Worm (Caenorhabditis elegans) whole organism, L4 larva: ENCODE data around the gene bgnt-1.5.

Source experiments
- F10B5.3 ChIP-seq: sonication (generic microtip); optimal IDR thresholded peaks from 2 replicates; lab custom pipeline; 2016; ENCODE audit warnings: mild to moderate bottlenecking, missing genetic modification characterization, missing compliant biosample characterization
- R02D3.7 ChIP-seq: fragments of 150-350 bp; sonication (generic microtip); optimal IDR thresholded peaks from 3 replicates; lab custom pipeline; 2014; ENCODE audit warnings: missing biosample characterization, missing genetic modification characterization
- T20F7.1 ChIP-seq: fragments of 200-800 bp; sonication (Bioruptor generic); optimal IDR thresholded peaks from 2 replicates; lab custom pipeline; 2018; ENCODE audit warnings: mild to moderate bottlenecking, missing genetic modification characterization, missing compliant biosample characterization
- Y105C5A.15 ChIP-seq: fragments of 200-800 bp; sonication (Bioruptor generic); IDR thresholded peaks from 2 replicates; pipeline ENCODE4 v1.3.6; 2022; ENCODE audit warnings: missing genetic modification characterization, missing compliant biosample characterization
- Y48G9A.11 ChIP-seq: fragments of 200-800 bp; sonication (Bioruptor generic); IDR thresholded peaks from 2 replicates; pipeline ENCODE4 v1.3.6; 2022; ENCODE audit warnings: missing genetic modification reagents, missing genetic modification characterization, missing compliant biosample characterization
- Y5F2A.4 ChIP-seq: fragments of 200-800 bp; sonication (Bioruptor generic); optimal IDR thresholded peaks from 2 replicates; lab custom pipeline; 2018; ENCODE audit warnings: mild to moderate bottlenecking, missing genetic modification characterization, missing compliant biosample characterization
- arid-1 ChIP-seq: fragments of 200-800 bp; sonication (Bioruptor generic); conservative IDR thresholded peaks from 2 replicates; pipeline ENCODE4 v1.3.6; 2022; ENCODE audit warnings: missing genetic modification reagents, missing genetic modification characterization, missing compliant biosample characterization
- attf-4 ChIP-seq: sonication (generic microtip); optimal IDR thresholded peaks from 3 replicates; lab custom pipeline; 2017; ENCODE audit warnings: missing biosample characterization, missing genetic modification characterization
- ceh-20 ChIP-seq: fragments of 200-800 bp; sonication (Bioruptor generic); IDR thresholded peaks from 2 replicates; pipeline ENCODE4 v1.3.6; 2022; ENCODE audit warnings: missing genetic modification reagents, missing genetic modification characterization, missing compliant biosample characterization
- ceh-28 ChIP-seq: fragments of 150-350 bp; optimal IDR thresholded peaks from 2 replicates; lab custom pipeline; 2014; ENCODE audit warnings: missing biosample characterization, missing genetic modification reagents, missing genetic modification characterization
- ctbp-1 ChIP-seq: fragments of 200-800 bp; sonication (Bioruptor generic); IDR thresholded peaks from 2 replicates; pipeline ENCODE4 v1.3.6; 2022; ENCODE audit warnings: missing genetic modification reagents, missing genetic modification characterization, missing compliant biosample characterization
- daf-12 ChIP-seq: fragments of 150-350 bp; optimal IDR thresholded peaks from 2 replicates; lab custom pipeline; 2014; ENCODE audit warnings: missing biosample characterization, missing genetic modification reagents, missing genetic modification characterization
- daf-16 ChIP-seq, 3 experiments: sonication (generic microtip); optimal IDR thresholded peaks; 2 replicates each; lab custom pipeline; 2016 to 2017; ENCODE audit warnings: missing genetic modification characterization in 3 of 3, missing genetic modification reagents in 3 of 3, mild to moderate bottlenecking in 2 of 3, missing compliant biosample characterization in 2 of 3, missing biosample characterization in 1 of 3, moderate library complexity in 1 of 3
- dmd-6 ChIP-seq: fragments of 200-800 bp; sonication (Bioruptor generic); IDR thresholded peaks from 2 replicates; pipeline ENCODE4 v1.3.6; 2022; ENCODE audit warnings: missing genetic modification reagents, missing genetic modification characterization, missing compliant biosample characterization
- dmd-9 ChIP-seq: fragments of 200-800 bp; sonication (Bioruptor generic); IDR thresholded peaks from 2 replicates; pipeline ENCODE4 v1.3.6; 2022; ENCODE audit warnings: missing genetic modification reagents, missing genetic modification characterization, missing compliant biosample characterization
- dpl-1 ChIP-seq: fragments of 150-350 bp; optimal IDR thresholded peaks from 2 replicates; lab custom pipeline; 2014; ENCODE audit warnings: missing biosample characterization, missing genetic modification reagents, missing genetic modification characterization
- egl-27 ChIP-seq: sonication (generic microtip); optimal IDR thresholded peaks from 3 replicates; lab custom pipeline; 2017; ENCODE audit warnings: missing biosample characterization, missing genetic modification reagents, missing genetic modification characterization
- egl-43 ChIP-seq: fragments of 200-800 bp; sonication (Bioruptor generic); IDR thresholded peaks from 2 replicates; pipeline ENCODE4 v1.3.6; 2022; ENCODE audit warnings: missing genetic modification reagents, missing genetic modification characterization, missing compliant biosample characterization
- gei-8 ChIP-seq: fragments of 200-800 bp; sonication (Bioruptor generic); optimal IDR thresholded peaks from 2 replicates; lab custom pipeline; 2018; ENCODE audit warnings: mild to moderate bottlenecking, missing genetic modification characterization, missing compliant biosample characterization
- hif-1 ChIP-seq, 2 experiments: sonication (generic microtip); optimal IDR thresholded peaks; 2 replicates each; lab custom pipeline; 2016 to 2017; ENCODE audit warnings: missing compliant biosample characterization in 2 of 2, missing genetic modification characterization in 2 of 2, missing genetic modification reagents in 2 of 2, missing genotype in 2 of 2, mild to moderate bottlenecking in 1 of 2
- hlh-11 ChIP-seq: fragments of 200-800 bp; sonication (Bioruptor generic); optimal IDR thresholded peaks from 2 replicates; lab custom pipeline; 2018; ENCODE audit warnings: mild to moderate bottlenecking, missing genetic modification characterization, missing compliant biosample characterization
- hlh-30 ChIP-seq: sonication (generic microtip); optimal IDR thresholded peaks from 2 replicates; lab custom pipeline; 2017; ENCODE audit warnings: antibody characterized with exemption, mild to moderate bottlenecking, missing genetic modification characterization, missing compliant biosample characterization; ENCODE audit not compliant: insufficient read depth
- lin-1 ChIP-seq: fragments of 200-800 bp; sonication (Bioruptor generic); IDR thresholded peaks from 2 replicates; pipeline ENCODE4 v1.3.6; 2022; ENCODE audit warnings: missing genetic modification reagents, missing genetic modification characterization, missing compliant biosample characterization
- lin-13 ChIP-seq: fragments of 150-350 bp; optimal IDR thresholded peaks from 2 replicates; lab custom pipeline; 2014; ENCODE audit warnings: missing biosample characterization, missing genetic modification reagents, missing genetic modification characterization
- mdl-1 ChIP-seq, 2 experiments: fragments of 150-350 bp in 1 of 2; sonication (generic microtip) in 1 of 2; optimal IDR thresholded peaks; 2 replicates each; lab custom pipeline; 2014 to 2017; ENCODE audit warnings: missing biosample characterization in 2 of 2, missing genetic modification characterization in 2 of 2
- mdt-29 ChIP-seq: fragments of 200-800 bp; sonication (Bioruptor generic); IDR thresholded peaks from 2 replicates; pipeline ENCODE4 v1.3.6; 2022; ENCODE audit warnings: missing genetic modification reagents, missing genetic modification characterization, missing compliant biosample characterization
- mep-1 ChIP-seq: fragments of 150-350 bp; sonication (generic microtip); optimal IDR thresholded peaks from 3 replicates; lab custom pipeline; 2014; ENCODE audit warnings: missing biosample characterization, missing genetic modification characterization
- mxl-2 ChIP-seq: fragments of 200-800 bp; sonication (Bioruptor generic); conservative IDR thresholded peaks from 2 replicates; pipeline ENCODE4 v1.3.6; 2022; ENCODE audit warnings: missing genetic modification reagents, missing genetic modification characterization, missing compliant biosample characterization
- nhr-11 ChIP-seq: fragments of 150-350 bp; optimal IDR thresholded peaks from 2 replicates; lab custom pipeline; 2014; ENCODE audit warnings: missing biosample characterization, missing genetic modification characterization
- nhr-237 ChIP-seq: sonication (generic microtip); optimal IDR thresholded peaks from 2 replicates; lab custom pipeline; 2017; ENCODE audit warnings: missing biosample characterization, missing genetic modification characterization
- nhr-28 ChIP-seq: fragments of 150-350 bp; optimal IDR thresholded peaks from 2 replicates; lab custom pipeline; 2014; ENCODE audit warnings: missing biosample characterization, missing genetic modification characterization
- nhr-48 ChIP-seq: sonication (generic microtip); optimal IDR thresholded peaks from 2 replicates; lab custom pipeline; 2016; ENCODE audit warnings: mild to moderate bottlenecking, missing genetic modification characterization, missing compliant biosample characterization
- nhr-77 ChIP-seq: fragments of 150-350 bp; optimal IDR thresholded peaks from 2 replicates; lab custom pipeline; 2014; ENCODE audit warnings: missing biosample characterization, missing genetic modification characterization
- pqm-1 ChIP-seq: sonication (generic microtip); optimal IDR thresholded peaks from 2 replicates; lab custom pipeline; 2017; ENCODE audit warnings: missing biosample characterization, missing genetic modification characterization
- rbr-2 ChIP-seq: sonication (generic microtip); optimal IDR thresholded peaks from 2 replicates; lab custom pipeline; 2016; ENCODE audit warnings: missing genotype, missing genetic modification characterization, missing compliant biosample characterization
- snpc-1.2 ChIP-seq: fragments of 200-800 bp; sonication (Bioruptor generic); IDR thresholded peaks from 2 replicates; pipeline ENCODE4 v1.3.6; 2022; ENCODE audit warnings: missing genetic modification reagents, missing genetic modification characterization, missing compliant biosample characterization
- spr-3 ChIP-seq: fragments of 200-800 bp; sonication (Bioruptor generic); optimal IDR thresholded peaks from 2 replicates; lab custom pipeline; 2018; ENCODE audit warnings: mild to moderate bottlenecking, missing genetic modification characterization, missing compliant biosample characterization
- tra-1 ChIP-seq: fragments of 200-800 bp; sonication (Bioruptor generic); IDR thresholded peaks from 2 replicates; pipeline ENCODE4 v1.3.6; 2022; ENCODE audit warnings: missing genetic modification reagents, missing genetic modification characterization, missing compliant biosample characterization
- zfp-2 ChIP-seq: sonication (generic microtip); optimal IDR thresholded peaks from 2 replicates; lab custom pipeline; 2016; ENCODE audit warnings: mild to moderate bottlenecking, missing genetic modification characterization, missing compliant biosample characterization
- zip-2 ChIP-seq: fragments of 150-350 bp; optimal IDR thresholded peaks from 2 replicates; lab custom pipeline; 2014; ENCODE audit warnings: missing biosample characterization, missing genetic modification characterization
- ztf-11 ChIP-seq: fragments of 150-350 bp; optimal IDR thresholded peaks from 2 replicates; lab custom pipeline; 2014; ENCODE audit warnings: missing biosample characterization, missing genetic modification characterization
- ztf-7 ChIP-seq: fragments of 150-350 bp; optimal IDR thresholded peaks from 2 replicates; lab custom pipeline; 2014; ENCODE audit warnings: missing biosample characterization, missing genetic modification characterization

Gene bgnt-1.5

DNA sequence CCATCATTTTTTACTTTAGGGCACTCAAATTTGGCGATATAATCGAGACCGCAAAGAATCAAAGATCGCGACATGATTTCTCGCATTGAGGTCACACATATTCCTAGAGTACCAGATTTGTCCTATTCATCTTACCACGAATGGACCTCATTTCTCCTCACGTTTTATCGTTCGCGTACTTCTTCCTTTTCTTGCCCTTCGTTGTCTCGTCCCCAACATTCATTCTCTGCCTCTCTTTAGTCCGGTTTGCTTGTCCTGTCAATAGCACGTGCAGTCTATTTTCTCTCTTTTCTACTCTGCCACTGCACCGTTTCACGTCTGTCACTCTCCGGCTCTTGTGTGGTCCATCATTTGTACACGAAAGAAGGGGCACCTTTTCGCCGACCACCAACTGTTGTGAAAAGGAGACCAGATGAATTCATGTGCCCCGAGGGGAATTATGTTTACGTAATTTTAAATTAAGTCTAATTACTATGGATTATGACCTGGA lies 19.2 kb upstream of the bgnt-1.5 start (continued):
- peak in 1 of 2 experiments; percentile 57 for TF ChIP-seq daf-16 (GFP tag; optimal IDR thresholded peaks at IDR 0.05; lab: Kevin White, UChicago)
- TF ChIP-seq daf-16 (tag; optimal IDR thresholded peaks at IDR 0.05; lab: Kevin White, UChicago), result peak; percentile 77
- no peak for TF ChIP-seq pqm-1 (tag; lab: Kevin White, UChicago)
- TF ChIP-seq gei-8 (GFP tag; lab: Kevin White, UChicago), result no peak
- no peak for TF ChIP-seq attf-4 (tag; lab: Kevin White, UChicago)
- TF ChIP-seq F10B5.3 (tag; lab: Kevin White, UChicago), result no peak
- TF ChIP-seq ceh-28 (tag; lab: Kevin White, UChicago), result no peak
- no peak for TF ChIP-seq mxl-2 (GFP tag; lab: Robert Waterston, UW)
- TF ChIP-seq nhr-77, result peak; percentile 55
- peak; percentile 81 for TF ChIP-seq mep-1 (tag; lab: Kevin White, UChicago)
- no peak for TF ChIP-seq dpl-1 (GFP tag; lab: Kevin White, UChicago)
- no peak for TF ChIP-seq ceh-20 (GFP tag; lab: Robert Waterston, UW)
- peak in 1 of 2 experiments; percentile 69 for TF ChIP-seq hif-1 (tag; optimal IDR thresholded peaks at IDR 0.05; lab: Kevin White, UChicago)
- TF ChIP-seq nhr-11 (tag; lab: Kevin White, UChicago), result peak; percentile 87
- TF ChIP-seq nhr-48 (tag; lab: Kevin White, UChicago), result peak; percentile 22
- peak; percentile 86 for TF ChIP-seq hlh-11 (tag; lab: Kevin White, UChicago)
- TF ChIP-seq lin-1, result peak; percentile 70; the same call in 1 of the 2 replicates
- TF ChIP-seq egl-43 (GFP tag; lab: Robert Waterston, UW), result no peak
- TF ChIP-seq snpc-1.2 (GFP tag; lab: Robert Waterston, UW), result no peak
- TF ChIP-seq zip-2 (tag; lab: Kevin White, UChicago), result no peak
- 0 out of 2 replicates have a peak, but pooled peaks have one; percentile 46 for TF ChIP-seq ctbp-1
- no peak for TF ChIP-seq zfp-2
- TF ChIP-seq nhr-237 (tag; lab: Kevin White, UChicago), result no peak
- TF ChIP-seq daf-12 (tag; lab: Kevin White, UChicago), result no peak
- no peak for TF ChIP-seq dmd-9 (GFP tag; lab: Robert Waterston, UW)
- peak; percentile 35 for TF ChIP-seq ztf-7
- no peak for TF ChIP-seq spr-3
- TF ChIP-seq R02D3.7 (tag; lab: Kevin White, UChicago), result no peak
- TF ChIP-seq T20F7.1 (GFP tag; lab: Kevin White, UChicago), result no peak
- TF ChIP-seq Y5F2A.4, result no peak
- TF ChIP-seq nhr-28 (tag; lab: Kevin White, UChicago), result peak; percentile 74
- TF ChIP-seq rbr-2 (tag; lab: Kevin White, UChicago), result peak; percentile 55
- no peak for TF ChIP-seq ztf-11 (tag; lab: Kevin White, UChicago)
- TF ChIP-seq lin-13 (GFP tag; lab: Kevin White, UChicago), result no peak
- TF ChIP-seq mdt-29 (GFP tag; lab: Robert Waterston, UW), result no peak
- TF ChIP-seq Y105C5A.15 (GFP tag; lab: Robert Waterston, UW), result no peak
- TF ChIP-seq egl-27, result no peak
- TF ChIP-seq dmd-6 (GFP tag; lab: Robert Waterston, UW), result peak; percentile 74
- peak; percentile 44; the same call in 1 of the 2 replicates for TF ChIP-seq arid-1
- TF ChIP-seq tra-1 (GFP tag; lab: Robert Waterston, UW), result 0 out of 2 replicates have a peak, but pooled peaks have one; percentile 44
- TF ChIP-seq Y48G9A.11 (GFP tag; lab: Robert Waterston, UW), result no peak
- TF ChIP-seq hlh-30 (tag; lab: Kevin White, UChicago), result peak; percentile 93
- peak; percentile 85 to 99 for TF ChIP-seq mdl-1 (tag; optimal IDR thresholded peaks at IDR 0.05; lab: Kevin White, UChicago)
